Fruit fly (Drosophila melanogaster) S2 (cell line): ENCODE data around the gene CG9799.

ENCODE experiments used
- CG8478 ChIP-seq: fragments of >200 bp; optimal IDR thresholded peaks from 2 replicates; lab custom pipeline; 2018
- CTCF ChIP-seq, 2 experiments: fragments of >200 bp; optimal IDR thresholded peaks; 2 replicates each; lab custom pipeline; 2018

dm6 chr3R:13369348-13369747 is 19.2 kb downstream of the CG9799 start, which contains the start of gene CheA87a:
- TF ChIP-seq CTCF (optimal IDR thresholded peaks at IDR 0.05; lab: Kevin White, UChicago) (no peak), CG8478 (lab: Kevin White, UChicago) (no peak)
